Worm (Caenorhabditis elegans): Measurements from ENCODE around the gene F26H11.8.
A peak's percentile ranks its signal among the peaks of the same experiment; 100 is the strongest.

DNA sequence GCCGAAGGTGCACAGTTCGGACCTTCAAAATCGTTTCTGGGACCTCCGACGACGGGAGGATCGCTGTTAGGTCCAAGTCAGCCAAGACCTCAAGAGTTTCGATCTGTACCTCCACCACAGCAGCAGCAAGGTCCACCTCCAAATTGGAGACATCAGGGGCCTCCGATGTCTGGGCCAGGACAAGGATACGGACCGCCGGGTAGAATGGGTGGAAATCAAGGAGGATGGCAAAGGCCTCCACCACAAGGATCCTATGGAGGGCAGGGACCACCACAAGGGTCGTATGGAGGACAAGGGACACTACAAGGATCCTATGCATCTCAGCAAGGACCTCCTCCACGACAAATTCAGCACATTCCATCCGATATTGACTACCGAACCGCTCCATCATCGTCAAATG, 27.6 kb upstream of the F26H11.8 start:
- 0 out of 2 replicates have a peak, but pooled peaks have one; percentile 19 for TF ChIP-seq flt-1 (GFP tag; IDR thresholded peaks at IDR 0.05)
- no peak for TF ChIP-seq ztf-29 (GFP tag; IDR thresholded peaks at IDR 0.05)
- TF ChIP-seq ztf-23 (GFP tag; IDR thresholded peaks at IDR 0.05): no peak

Data from whole organism, midembryonic.